Worm (Caenorhabditis elegans) whole organism, L2 larva: ENCODE results near the gene T24B8.3.

Source experiments
- C34F6.9 ChIP-seq: fragments of 150-350 bp; optimal IDR thresholded peaks from 2 replicates; lab custom pipeline; 2014; ENCODE audit warnings: missing biosample characterization, missing genetic modification characterization
- F13H6.1 ChIP-seq: sonication (generic microtip); optimal IDR thresholded peaks from 2 replicates; lab custom pipeline; 2016; ENCODE audit warnings: missing genetic modification characterization, missing compliant biosample characterization
- ZK546.5 ChIP-seq: sonication (generic microtip); optimal IDR thresholded peaks from 2 replicates; lab custom pipeline; 2017; ENCODE audit warnings: missing biosample characterization, missing genetic modification characterization
- alr-1 ChIP-seq: fragments of 150-350 bp; optimal IDR thresholded peaks from 2 replicates; lab custom pipeline; 2014; ENCODE audit warnings: missing biosample characterization, missing genetic modification characterization
- aly-2 ChIP-seq: fragments of 150-350 bp; optimal IDR thresholded peaks from 2 replicates; lab custom pipeline; 2014; ENCODE audit warnings: missing biosample characterization, missing genetic modification characterization
- ama-1 ChIP-seq: fragments of 150-350 bp; optimal IDR thresholded peaks from 2 replicates; lab custom pipeline; 2018; ENCODE audit warnings: inconsistent platforms
- blmp-1 ChIP-seq: sonication (generic microtip); optimal IDR thresholded peaks from 2 replicates; lab custom pipeline; 2017; ENCODE audit warnings: missing genetic modification characterization, mild to moderate bottlenecking, missing compliant biosample characterization, antibody characterized with exemption, moderate library complexity; ENCODE audit not compliant: insufficient read depth
- ceh-16 ChIP-seq: fragments of 150-350 bp; optimal IDR thresholded peaks from 2 replicates; lab custom pipeline; 2014; ENCODE audit warnings: missing biosample characterization, missing genetic modification characterization
- ceh-82 ChIP-seq: fragments of 150-350 bp; optimal IDR thresholded peaks from 2 replicates; lab custom pipeline; 2014; ENCODE audit warnings: missing biosample characterization, missing genetic modification characterization
- crh-2 ChIP-seq: sonication (generic microtip); optimal IDR thresholded peaks from 2 replicates; lab custom pipeline; 2017; ENCODE audit warnings: missing biosample characterization, missing genetic modification characterization
- dmd-4 ChIP-seq: sonication (generic microtip); optimal IDR thresholded peaks from 2 replicates; lab custom pipeline; 2017; ENCODE audit warnings: missing biosample characterization, missing genetic modification characterization
- egl-27 ChIP-seq: sonication (generic microtip); optimal IDR thresholded peaks from 3 replicates; lab custom pipeline; 2017; ENCODE audit warnings: missing biosample characterization, missing genetic modification reagents, missing genetic modification characterization
- elt-1 ChIP-seq: fragments of 150-350 bp; optimal IDR thresholded peaks from 2 replicates; lab custom pipeline; 2014; ENCODE audit warnings: missing biosample characterization, missing genetic modification characterization
- elt-3 ChIP-seq: sonication (generic microtip); optimal IDR thresholded peaks from 2 replicates; lab custom pipeline; 2017; ENCODE audit warnings: missing biosample characterization, missing genetic modification characterization
- fos-1 ChIP-seq: fragments of 150-350 bp; optimal IDR thresholded peaks from 2 replicates; lab custom pipeline; 2014; ENCODE audit warnings: missing biosample characterization, missing genetic modification characterization
- gmeb-1 ChIP-seq: fragments of 150-350 bp; optimal IDR thresholded peaks from 2 replicates; lab custom pipeline; 2014; ENCODE audit warnings: missing biosample characterization, missing genetic modification characterization
- lin-11 ChIP-seq: fragments of 150-350 bp; sonication (generic microtip); optimal IDR thresholded peaks from 2 replicates; lab custom pipeline; 2014; ENCODE audit warnings: missing biosample characterization, missing genetic modification characterization, inconsistent platforms, mixed read lengths
- lin-13 ChIP-seq: fragments of 150-350 bp; optimal IDR thresholded peaks from 2 replicates; lab custom pipeline; 2014; ENCODE audit warnings: missing biosample characterization, missing genetic modification reagents, missing genetic modification characterization
- lin-39 ChIP-seq: fragments of 150-350 bp; optimal IDR thresholded peaks from 2 replicates; lab custom pipeline; 2014; ENCODE audit warnings: missing biosample characterization, missing genetic modification reagents, missing genetic modification characterization
- lsy-2 ChIP-seq, 2 experiments: fragments of 150-350 bp in 1 of 2; sonication (generic microtip) in 1 of 2; optimal IDR thresholded peaks; 2 replicates each; lab custom pipeline; 2014 to 2017; ENCODE audit warnings: missing biosample characterization in 2 of 2, missing genetic modification characterization in 2 of 2
- mab-5 ChIP-seq: fragments of 150-350 bp; optimal IDR thresholded peaks from 2 replicates; lab custom pipeline; 2014; ENCODE audit warnings: missing biosample characterization, missing genetic modification characterization
- mbf-1 ChIP-seq: sonication (generic microtip); optimal IDR thresholded peaks from 2 replicates; lab custom pipeline; 2017; ENCODE audit warnings: missing biosample characterization, missing genetic modification characterization
- mdl-1 ChIP-seq, 2 experiments: fragments of 150-350 bp in 1 of 2; sonication (generic microtip) in 1 of 2; optimal IDR thresholded peaks; 2 replicates each; lab custom pipeline; 2017; ENCODE audit warnings: missing biosample characterization in 2 of 2, missing genetic modification characterization in 2 of 2
- nhr-10 ChIP-seq: sonication (generic microtip); optimal IDR thresholded peaks from 2 replicates; lab custom pipeline; 2017; ENCODE audit warnings: missing biosample characterization, missing genetic modification characterization
- nhr-11 ChIP-seq: fragments of 150-350 bp; optimal IDR thresholded peaks from 2 replicates; lab custom pipeline; 2014; ENCODE audit warnings: missing biosample characterization, missing genetic modification characterization
- nhr-12 ChIP-seq: fragments of 150-350 bp; optimal IDR thresholded peaks from 2 replicates; lab custom pipeline; 2014; ENCODE audit warnings: missing biosample characterization, missing genetic modification characterization
- nhr-129 ChIP-seq: fragments of 150-350 bp; optimal IDR thresholded peaks from 2 replicates; lab custom pipeline; 2014; ENCODE audit warnings: missing biosample characterization, missing genetic modification characterization
- nhr-21 ChIP-seq: fragments of 150-350 bp; optimal IDR thresholded peaks from 2 replicates; lab custom pipeline; 2014; ENCODE audit warnings: missing biosample characterization, missing genetic modification characterization
- nhr-23 ChIP-seq: fragments of 150-350 bp; optimal IDR thresholded peaks from 2 replicates; lab custom pipeline; 2014; ENCODE audit warnings: missing biosample characterization, missing genetic modification reagents, missing genetic modification characterization
- nhr-237 ChIP-seq: fragments of 150-350 bp; optimal IDR thresholded peaks from 2 replicates; lab custom pipeline; 2014; ENCODE audit warnings: missing biosample characterization, missing genetic modification characterization
- nhr-25 ChIP-seq: fragments of 150-350 bp; sonication (generic microtip); optimal IDR thresholded peaks from 3 replicates; lab custom pipeline; 2014; ENCODE audit warnings: missing biosample characterization, missing genetic modification characterization
- nhr-6 ChIP-seq: fragments of 150-350 bp; optimal IDR thresholded peaks from 2 replicates; lab custom pipeline; 2014; ENCODE audit warnings: missing biosample characterization, missing genetic modification characterization
- nhr-77 ChIP-seq: fragments of 150-350 bp; optimal IDR thresholded peaks from 2 replicates; lab custom pipeline; 2014; ENCODE audit warnings: missing biosample characterization, missing genetic modification characterization
- peb-1 ChIP-seq: fragments of 150-350 bp; optimal IDR thresholded peaks from 2 replicates; lab custom pipeline; 2014; ENCODE audit warnings: missing biosample characterization, missing genetic modification characterization
- sem-4 ChIP-seq: fragments of 150-350 bp; optimal IDR thresholded peaks from 2 replicates; lab custom pipeline; 2014; ENCODE audit warnings: missing biosample characterization, missing genetic modification reagents, missing genetic modification characterization
- skn-1 ChIP-seq: sonication (generic microtip); optimal IDR thresholded peaks from 2 replicates; lab custom pipeline; 2017; ENCODE audit warnings: missing biosample characterization, missing genetic modification characterization
- sma-3 ChIP-seq: sonication (generic microtip); optimal IDR thresholded peaks from 2 replicates; lab custom pipeline; 2016; ENCODE audit warnings: missing genetic modification reagents, missing genetic modification characterization, missing compliant biosample characterization
- sma-9 ChIP-seq, 2 experiments: fragments of 150-350 bp in 1 of 2; sonication (generic microtip) in 1 of 2; optimal IDR thresholded peaks; 2 replicates each; lab custom pipeline; 2014 to 2016; ENCODE audit warnings: missing genetic modification characterization in 2 of 2, mild to moderate bottlenecking in 1 of 2, missing biosample characterization in 1 of 2, missing compliant biosample characterization in 1 of 2, missing genetic modification reagents in 1 of 2, moderate library complexity in 1 of 2
- snpc-4 ChIP-seq: fragments of 150-350 bp; optimal IDR thresholded peaks from 2 replicates; lab custom pipeline; 2014; ENCODE audit warnings: missing biosample characterization, missing genetic modification characterization
- unc-39 ChIP-seq: fragments of 150-350 bp; optimal IDR thresholded peaks from 2 replicates; lab custom pipeline; 2014; ENCODE audit warnings: missing biosample characterization, missing genetic modification characterization
- unc-55 ChIP-seq: fragments of 150-350 bp; sonication (generic microtip); optimal IDR thresholded peaks from 3 replicates; lab custom pipeline; 2014; ENCODE audit warnings: missing biosample characterization, missing genetic modification reagents, missing genetic modification characterization
- unc-62 ChIP-seq: fragments of 150-350 bp; optimal IDR thresholded peaks from 2 replicates; lab custom pipeline; 2014; ENCODE audit warnings: missing biosample characterization, missing genetic modification reagents, missing genetic modification characterization
- zag-1 ChIP-seq: fragments of 150-350 bp; optimal IDR thresholded peaks from 2 replicates; lab custom pipeline; 2014; ENCODE audit warnings: missing biosample characterization, missing genetic modification characterization
- ztf-1 ChIP-seq: fragments of 200-800 bp; sonication (Bioruptor generic); conservative IDR thresholded peaks from 2 replicates; pipeline ENCODE4 v1.3.6; 2022; ENCODE audit warnings: missing genetic modification characterization, missing compliant biosample characterization
- ztf-4 ChIP-seq: fragments of 150-350 bp; optimal IDR thresholded peaks from 2 replicates; lab custom pipeline; 2014; ENCODE audit warnings: missing biosample characterization, missing genetic modification characterization

The T24B8.3 gene

ce11 chrII:9056215-9056819 is 4.6 kb downstream of the T24B8.3 start:
- TF ChIP-seq nhr-11 (tag; lab: Kevin White, UChicago), result no peak
- TF ChIP-seq snpc-4, result no peak
- TF ChIP-seq nhr-6 (tag; lab: Kevin White, UChicago), result no peak
- TF ChIP-seq lin-39, result no peak
- no peak for TF ChIP-seq F13H6.1 (tag; lab: Kevin White, UChicago)
- no peak for TF ChIP-seq sma-3 (GFP tag; lab: Kevin White, UChicago)
- no peak for TF ChIP-seq mab-5
- TF ChIP-seq ztf-1 (GFP tag; lab: Robert Waterston, UW), result no peak
- no peak for TF ChIP-seq blmp-1 (tag; lab: Kevin White, UChicago)

- TF ChIP-seq ZK546.5 (no peak), unc-62 (peak; percentile 20), unc-55 (GFP tag; lab: Kevin White, UChicago) (peak; percentile 95), unc-39 (tag; lab: Kevin White, UChicago) (no peak), snpc-4 (peak; percentile 66), ceh-82 (no peak), nhr-11 (tag; lab: Kevin White, UChicago) (peak; percentile 32), elt-3 (tag; lab: Kevin White, UChicago) (no peak), lin-11 (peak; percentile 87), sem-4 (peak; percentile 85), sma-9 (GFP tag; optimal IDR thresholded peaks at IDR 0.05; lab: Kevin White, UChicago) (peak; percentile 76), sma-9 (tag; optimal IDR thresholded peaks at IDR 0.05; lab: Kevin White, UChicago) (no peak), nhr-237 (tag; lab: Kevin White, UChicago) (no peak), ztf-1 (GFP tag; lab: Robert Waterston, UW) (no peak), nhr-12 (tag; lab: Kevin White, UChicago) (no peak), dmd-4 (tag; lab: Kevin White, UChicago) (no peak), alr-1 (no peak), nhr-10 (peak; percentile 33), elt-1 (tag; lab: Kevin White, UChicago) (no peak), mbf-1 (no peak), C34F6.9 (tag; lab: Kevin White, UChicago) (peak; percentile 98), lin-39 (no peak), skn-1 (tag; lab: Kevin White, UChicago) (peak; percentile 59), fos-1 (tag; lab: Kevin White, UChicago) (peak; percentile 84), blmp-1 (tag; lab: Kevin White, UChicago) (peak; percentile 60), nhr-25 (tag; lab: Kevin White, UChicago) (no peak), ztf-4 (tag; lab: Kevin White, UChicago) (no peak), sma-3 (GFP tag; lab: Kevin White, UChicago) (peak; percentile 79), nhr-23 (tag; lab: Kevin White, UChicago) (no peak), gmeb-1 (tag; lab: Kevin White, UChicago) (peak; percentile 88), mab-5 (peak; percentile 82), aly-2 (tag; lab: Kevin White, UChicago) (no peak), F13H6.1 (tag; lab: Kevin White, UChicago) (no peak), egl-27 (peak; percentile 50), lin-13 (GFP tag; lab: Kevin White, UChicago) (no peak), nhr-77 (tag; lab: Kevin White, UChicago) (no peak), nhr-21 (tag; lab: Kevin White, UChicago) (peak; percentile 63), lsy-2 (tag; optimal IDR thresholded peaks at IDR 0.05; lab: Kevin White, UChicago) (peak; percentile 79 to 92), nhr-6 (tag; lab: Kevin White, UChicago) (peak; percentile 68), nhr-129 (tag; lab: Kevin White, UChicago) (peak; percentile 95), ceh-16 (tag; lab: Kevin White, UChicago) (peak; percentile 29), zag-1 (tag; lab: Kevin White, UChicago) (peak; percentile 66), peb-1 (tag; lab: Kevin White, UChicago) (no peak), mdl-1 (tag; optimal IDR thresholded peaks at IDR 0.05; lab: Kevin White, UChicago) (peak in 1 of 2 experiments; percentile 9), ama-1 (peak; percentile 50), crh-2 (peak; percentile 94)
Observed at ce11 chrII:9054604-9055003, 6.3 kb downstream of the T24B8.3 start, which contains the start of gene chmp-7. chmp-7 (plus strand) TSS chrII:9054972.
